Worm (Caenorhabditis elegans) whole organism, young adult: Measurements from ENCODE around the gene C08F1.11.

Source experiments
- B0035.1 ChIP-seq: sonication (generic microtip); optimal IDR thresholded peaks from 2 replicates; lab custom pipeline; 2016; ENCODE audit warnings: missing genetic modification characterization, mild to moderate bottlenecking, missing compliant biosample characterization, missing genotype, missing genetic modification reagents
- C06A6.2 ChIP-seq: fragments of 200-800 bp; sonication (Bioruptor generic); conservative IDR thresholded peaks from 2 replicates; pipeline ENCODE4 v1.3.6; 2022; ENCODE audit warnings: missing genetic modification characterization, missing compliant biosample characterization
- D2030.7 ChIP-seq: fragments of 200-800 bp; sonication (Bioruptor generic); IDR thresholded peaks from 2 replicates; pipeline ENCODE4 v1.3.6; 2022; ENCODE audit warnings: missing genetic modification reagents, missing genetic modification characterization, missing compliant biosample characterization
- F10E7.11 ChIP-seq: sonication (generic microtip); optimal IDR thresholded peaks from 2 replicates; lab custom pipeline; 2017; ENCODE audit warnings: mild to moderate bottlenecking, missing genetic modification characterization, moderate library complexity, missing compliant biosample characterization
- F57C9.4 ChIP-seq: sonication (generic microtip); optimal IDR thresholded peaks from 2 replicates; lab custom pipeline; 2017; ENCODE audit warnings: mild to moderate bottlenecking, missing genetic modification characterization, missing compliant biosample characterization
- Y53G8AR.9 ChIP-seq: fragments of 200-800 bp; sonication (Bioruptor generic); conservative IDR thresholded peaks from 2 replicates; pipeline ENCODE4 v1.3.6; 2022; ENCODE audit warnings: missing genetic modification reagents, missing genetic modification characterization, missing compliant biosample characterization
- Y79H2A.3 ChIP-seq: fragments of 200-800 bp; sonication (Bioruptor generic); conservative IDR thresholded peaks from 2 replicates; pipeline ENCODE4 v1.3.6; 2022; ENCODE audit warnings: missing genetic modification reagents, missing genetic modification characterization, missing compliant biosample characterization
- Y95B8A.8 ChIP-seq: fragments of 200-800 bp; sonication (Bioruptor generic); IDR thresholded peaks from 2 replicates; pipeline ENCODE4 v1.3.6; 2022; ENCODE audit warnings: missing genetic modification reagents, missing genetic modification characterization, missing compliant biosample characterization
- aptf-2 ChIP-seq: fragments of 200-800 bp; sonication (Bioruptor generic); conservative IDR thresholded peaks from 2 replicates; pipeline ENCODE4 v1.3.6; 2022; ENCODE audit warnings: missing genetic modification reagents, missing genetic modification characterization, missing compliant biosample characterization
- athp-1 ChIP-seq: sonication (generic microtip); optimal IDR thresholded peaks from 2 replicates; lab custom pipeline; 2017; ENCODE audit warnings: mild to moderate bottlenecking, missing genetic modification characterization, missing compliant biosample characterization
- bed-1 ChIP-seq: fragments of 200-800 bp; sonication (Bioruptor generic); IDR thresholded peaks from 2 replicates; pipeline ENCODE4 v1.3.6; 2022; ENCODE audit warnings: missing genetic modification reagents, missing genetic modification characterization, missing compliant biosample characterization
- bed-2 ChIP-seq: fragments of 200-800 bp; sonication (Bioruptor generic); IDR thresholded peaks from 2 replicates; pipeline ENCODE4 v1.3.6; 2022; ENCODE audit warnings: missing genetic modification reagents, missing genetic modification characterization, missing compliant biosample characterization
- ceh-40 ChIP-seq: fragments of 200-800 bp; sonication (Bioruptor generic); IDR thresholded peaks from 2 replicates; pipeline ENCODE4 v1.3.6; 2022; ENCODE audit warnings: missing genetic modification characterization, missing compliant biosample characterization
- dpl-1 ChIP-seq: fragments of 150-350 bp; optimal IDR thresholded peaks from 2 replicates; lab custom pipeline; 2014; ENCODE audit warnings: missing biosample characterization, missing genetic modification reagents, missing genetic modification characterization
- ets-4 ChIP-seq: fragments of 200-800 bp; sonication (Bioruptor generic); optimal IDR thresholded peaks from 2 replicates; lab custom pipeline; 2018; ENCODE audit warnings: mild to moderate bottlenecking, missing genetic modification characterization, missing compliant biosample characterization
- hlh-12 ChIP-seq: sonication (generic microtip); optimal IDR thresholded peaks from 2 replicates; lab custom pipeline; 2016; ENCODE audit warnings: missing genetic modification characterization, missing compliant biosample characterization
- hmg-1.2 ChIP-seq: fragments of 200-800 bp; sonication (Bioruptor generic); IDR thresholded peaks from 2 replicates; pipeline ENCODE4 v1.3.6; 2022; ENCODE audit warnings: missing genetic modification reagents, missing genetic modification characterization, missing compliant biosample characterization
- let-607 ChIP-seq, 2 experiments: fragments of 200-800 bp in 1 of 2; sonication (Bioruptor generic) in 1 of 2; sonication (generic microtip) in 1 of 2; optimal IDR thresholded peaks; 2 replicates each; lab custom pipeline; 2016 to 2018; ENCODE audit warnings: mild to moderate bottlenecking in 2 of 2, missing compliant biosample characterization in 2 of 2, missing genetic modification characterization in 2 of 2, moderate library complexity in 2 of 2, missing genotype in 1 of 2
- lin-40 ChIP-seq: sonication (generic microtip); optimal IDR thresholded peaks from 2 replicates; lab custom pipeline; 2016; ENCODE audit warnings: missing genetic modification characterization, mild to moderate bottlenecking, missing compliant biosample characterization, missing genotype, missing genetic modification reagents
- lir-1 ChIP-seq: fragments of 200-800 bp; sonication (Bioruptor generic); conservative IDR thresholded peaks from 2 replicates; pipeline ENCODE4 v1.3.6; 2022; ENCODE audit warnings: missing genetic modification reagents, missing genetic modification characterization, missing compliant biosample characterization
- lsl-1 ChIP-seq: fragments of 200-800 bp; sonication (Bioruptor generic); optimal IDR thresholded peaks from 2 replicates; lab custom pipeline; 2018; ENCODE audit warnings: mild to moderate bottlenecking, missing genetic modification characterization, moderate library complexity, missing compliant biosample characterization
- madf-10 ChIP-seq: sonication (generic microtip); optimal IDR thresholded peaks from 2 replicates; lab custom pipeline; 2016; ENCODE audit warnings: mild to moderate bottlenecking, missing genetic modification characterization, missing compliant biosample characterization
- madf-3 ChIP-seq: fragments of 200-800 bp; sonication (Bioruptor generic); IDR thresholded peaks from 2 replicates; pipeline ENCODE4 v1.3.6; 2022; ENCODE audit warnings: missing genetic modification reagents, missing genetic modification characterization, missing compliant biosample characterization
- nfya-1 ChIP-seq: sonication (generic microtip); optimal IDR thresholded peaks from 2 replicates; lab custom pipeline; 2017; ENCODE audit warnings: antibody characterized with exemption, missing compliant biosample characterization, missing genetic modification characterization, borderline replicate concordance; ENCODE audit not compliant: insufficient read depth
- nfya-2 ChIP-seq: fragments of 200-800 bp; sonication (Bioruptor generic); IDR thresholded peaks from 2 replicates; pipeline ENCODE4 v1.3.6; 2022; ENCODE audit warnings: missing genetic modification reagents, missing genetic modification characterization, missing compliant biosample characterization
- nfyb-1 ChIP-seq: fragments of 200-800 bp; sonication (Bioruptor generic); IDR thresholded peaks from 2 replicates; pipeline ENCODE4 v1.3.6; 2022; ENCODE audit warnings: missing genetic modification reagents, missing genetic modification characterization, missing compliant biosample characterization
- pbrm-1 ChIP-seq: fragments of 200-800 bp; sonication (Bioruptor generic); IDR thresholded peaks from 2 replicates; pipeline ENCODE4 v1.3.6; 2022; ENCODE audit warnings: missing genetic modification reagents, missing genetic modification characterization, missing compliant biosample characterization
- sdz-38 ChIP-seq: sonication (generic microtip); optimal IDR thresholded peaks from 2 replicates; lab custom pipeline; 2016; ENCODE audit warnings: missing genotype, missing genetic modification characterization, missing compliant biosample characterization
- snpc-3.4 ChIP-seq: sonication (generic microtip); optimal IDR thresholded peaks from 2 replicates; lab custom pipeline; 2017; ENCODE audit warnings: missing genetic modification characterization, mild to moderate bottlenecking, missing compliant biosample characterization, antibody characterized with exemption, moderate library complexity, missing genotype, missing genetic modification reagents
- tbp1 ChIP-seq: fragments of 200-800 bp; sonication (Bioruptor generic); optimal IDR thresholded peaks from 2 replicates; lab custom pipeline; 2018; ENCODE audit warnings: mild to moderate bottlenecking, missing genetic modification characterization, missing compliant biosample characterization
- xnd-1 ChIP-seq: sonication (generic microtip); optimal IDR thresholded peaks from 2 replicates; lab custom pipeline; 2016; ENCODE audit warnings: missing genotype, missing genetic modification reagents, missing genetic modification characterization, missing compliant biosample characterization
- ztf-6 ChIP-seq: fragments of 200-800 bp; sonication (Bioruptor generic); IDR thresholded peaks from 2 replicates; pipeline ENCODE4 v1.3.6; 2022; ENCODE audit warnings: missing genetic modification reagents, missing genetic modification characterization, missing compliant biosample characterization

C08F1.11 gene

ce11 chrII:1742535-1742934 lies 42.2 kb downstream of the C08F1.11 start, which contains the start of gene F36H5.12:
Gene F36H5.12 (plus strand): TSS chrII:1742835.
- no peak for TF ChIP-seq snpc-3.4 (tag; lab: Kevin White, UChicago)
- no peak for TF ChIP-seq F57C9.4 (tag; lab: Kevin White, UChicago)
- TF ChIP-seq Y53G8AR.9 (GFP tag; lab: Robert Waterston, UW), result no peak
- TF ChIP-seq D2030.7 (GFP tag; lab: Robert Waterston, UW), result no peak
- TF ChIP-seq let-607 (tag; optimal IDR thresholded peaks at IDR 0.05; lab: Kevin White, UChicago), result no peak
- no peak for TF ChIP-seq athp-1 (tag; lab: Kevin White, UChicago)
- TF ChIP-seq bed-1 (GFP tag; lab: Robert Waterston, UW), result no peak
- no peak for TF ChIP-seq ztf-6 (GFP tag; lab: Robert Waterston, UW)

ce11 chrII:1741248-1741647 lies 43.5 kb downstream of the C08F1.11 start, which contains the start of gene K07G6.1:
Gene K07G6.1 (plus strand): TSS chrII:1741548.
- TF ChIP-seq ztf-6 (GFP tag; lab: Robert Waterston, UW) (no peak), tbp1 (GFP tag; lab: Kevin White, UChicago) (no peak), dpl-1 (GFP tag; lab: Kevin White, UChicago) (no peak), lir-1 (no peak), nfya-1 (tag; lab: Kevin White, UChicago) (no peak), xnd-1 (tag; lab: Kevin White, UChicago) (no peak), sdz-38 (tag; lab: Kevin White, UChicago) (no peak), snpc-3.4 (tag; lab: Kevin White, UChicago) (no peak), madf-10 (tag; lab: Kevin White, UChicago) (no peak)
- TF ChIP-seq, all 124 proteins: peak for 0

ce11 chrII:1738844-1739243 lies 45.9 kb downstream of the C08F1.11 start, which contains the start of the genes irld-9 and irld-33:
Gene irld-9 (minus strand): TSS chrII:1738944.
Gene irld-33 (plus strand): TSS chrII:1739052.
- TF ChIP-seq Y79H2A.3 (GFP tag; lab: Robert Waterston, UW), result no peak
- no peak for TF ChIP-seq B0035.1 (tag; lab: Kevin White, UChicago)
- no peak for TF ChIP-seq F10E7.11 (tag; lab: Kevin White, UChicago)
- TF ChIP-seq bed-2 (GFP tag; lab: Robert Waterston, UW), result no peak
- TF ChIP-seq F57C9.4 (tag; lab: Kevin White, UChicago), result no peak
- no peak for TF ChIP-seq nfyb-1
- no peak for TF ChIP-seq pbrm-1 (GFP tag; lab: Robert Waterston, UW)
- no peak for TF ChIP-seq nfya-2 (GFP tag; lab: Robert Waterston, UW)

- TF ChIP-seq aptf-2 (GFP tag; lab: Robert Waterston, UW) (0 out of 2 replicates have a peak, but pooled peaks have one; percentile 52), pbrm-1 (GFP tag; lab: Robert Waterston, UW) (0 out of 2 replicates have a peak, but pooled peaks have one; percentile 25), hmg-1.2 (GFP tag; lab: Robert Waterston, UW) (peak; percentile 92), Y95B8A.8 (no peak), ztf-6 (GFP tag; lab: Robert Waterston, UW) (no peak), ets-4 (GFP tag; lab: Kevin White, UChicago) (no peak)
- TF ChIP-seq, all 124 proteins: peak for 3
Measured at ce11 chrII:1736353-1736752, 48.3 kb downstream of the C08F1.11 start, which contains the start of gene ceh-83. Gene ceh-83 (minus strand): TSS chrII:1736533.

ce11 chrII:1735145-1735544 lies 49.6 kb downstream of the C08F1.11 start:
- no peak for TF ChIP-seq lir-1
- no peak for TF ChIP-seq lin-40 (tag; lab: Kevin White, UChicago)
- no peak for TF ChIP-seq madf-3 (GFP tag; lab: Robert Waterston, UW)
- TF ChIP-seq D2030.7 (GFP tag; lab: Robert Waterston, UW), result no peak
- TF ChIP-seq hlh-12 (tag; lab: Kevin White, UChicago), result no peak
- TF ChIP-seq athp-1 (tag; lab: Kevin White, UChicago), result no peak
- no peak for TF ChIP-seq Y95B8A.8
- no peak for TF ChIP-seq C06A6.2 (GFP tag; lab: Robert Waterston, UW)
- no peak for TF ChIP-seq nfya-1 (tag; lab: Kevin White, UChicago)
- TF ChIP-seq ceh-40 (GFP tag; lab: Robert Waterston, UW), result no peak
- TF ChIP-seq lsl-1, result no peak
